Worm (Caenorhabditis elegans) whole organism, mixed stage, embryonic: ENCODE data around the gene ZK1307.8.

Experiments
- bed-3 ChIP-seq: fragments of 200-800 bp; sonication (Bioruptor generic); optimal IDR thresholded peaks from 3 replicates; lab custom pipeline; 2018; ENCODE audit warnings: mild to moderate bottlenecking, missing genetic modification characterization, moderate library complexity, missing compliant biosample characterization
- blmp-1 ChIP-seq: fragments of 150-350 bp; optimal IDR thresholded peaks from 2 replicates; lab custom pipeline; 2014; ENCODE audit warnings: missing biosample characterization, missing genetic modification characterization
- ceh-39 ChIP-seq: fragments of 150-350 bp; optimal IDR thresholded peaks from 2 replicates; lab custom pipeline; 2014; ENCODE audit warnings: missing biosample characterization, missing genetic modification characterization
- ceh-43 ChIP-seq: fragments of 200-800 bp; sonication (Bioruptor generic); optimal IDR thresholded peaks from 2 replicates; lab custom pipeline; 2018; ENCODE audit warnings: mild to moderate bottlenecking, missing genetic modification characterization, moderate library complexity, missing compliant biosample characterization
- ceh-83 ChIP-seq: fragments of 200-800 bp; sonication (Bioruptor generic); optimal IDR thresholded peaks from 2 replicates; lab custom pipeline; 2018; ENCODE audit warnings: mild to moderate bottlenecking, missing genetic modification characterization, missing compliant biosample characterization
- ces-1 ChIP-seq: fragments of 150-350 bp; optimal IDR thresholded peaks from 2 replicates; lab custom pipeline; 2014; ENCODE audit warnings: missing biosample characterization, missing genetic modification reagents, missing genetic modification characterization
- drap-1 ChIP-seq: fragments of 200-800 bp; sonication (Bioruptor generic); optimal IDR thresholded peaks from 3 replicates; lab custom pipeline; 2018; ENCODE audit warnings: mild to moderate bottlenecking, missing genetic modification characterization, missing compliant biosample characterization
- elt-1 ChIP-seq: sonication (generic microtip); optimal IDR thresholded peaks from 2 replicates; lab custom pipeline; 2017; ENCODE audit warnings: missing genetic modification characterization, mild to moderate bottlenecking, missing compliant biosample characterization, antibody characterized with exemption, moderate library complexity, borderline replicate concordance; ENCODE audit not compliant: insufficient read depth
- flh-1 ChIP-seq: fragments of 200-800 bp; sonication (Bioruptor generic); optimal IDR thresholded peaks from 2 replicates; lab custom pipeline; 2018; ENCODE audit warnings: mild to moderate bottlenecking, missing genetic modification characterization, moderate library complexity, missing compliant biosample characterization
- ham-2 ChIP-seq: fragments of 200-800 bp; sonication (Bioruptor generic); optimal IDR thresholded peaks from 2 replicates; lab custom pipeline; 2018; ENCODE audit warnings: mild to moderate bottlenecking, missing genetic modification characterization, missing compliant biosample characterization
- hlh-1 ChIP-seq: fragments of 150-350 bp; optimal IDR thresholded peaks from 2 replicates; lab custom pipeline; 2014; ENCODE audit warnings: missing biosample characterization, missing genetic modification reagents, missing genetic modification characterization
- lin-13 ChIP-seq: fragments of 150-350 bp; optimal IDR thresholded peaks from 2 replicates; lab custom pipeline; 2014; ENCODE audit warnings: missing biosample characterization, missing genetic modification characterization
- lin-32 ChIP-seq: fragments of 200-800 bp; sonication (Bioruptor generic); optimal IDR thresholded peaks from 2 replicates; lab custom pipeline; 2018; ENCODE audit warnings: mild to moderate bottlenecking, missing genetic modification characterization, missing compliant biosample characterization
- lsy-2 ChIP-seq: fragments of 150-350 bp; optimal IDR thresholded peaks from 2 replicates; lab custom pipeline; 2014; ENCODE audit warnings: missing biosample characterization, missing genetic modification characterization
- mab-5 ChIP-seq: fragments of 150-350 bp; optimal IDR thresholded peaks from 2 replicates; lab custom pipeline; 2014; ENCODE audit warnings: missing biosample characterization, missing genetic modification characterization
- mep-1 ChIP-seq: fragments of 150-350 bp; optimal IDR thresholded peaks from 2 replicates; lab custom pipeline; 2017; ENCODE audit warnings: missing biosample characterization, missing genetic modification reagents, missing genetic modification characterization, inconsistent platforms
- mls-2 ChIP-seq: sonication (generic microtip); optimal IDR thresholded peaks from 2 replicates; lab custom pipeline; 2016; ENCODE audit warnings: mild to moderate bottlenecking, missing genetic modification characterization, moderate library complexity, missing compliant biosample characterization
- nhr-12 ChIP-seq: fragments of 150-350 bp; optimal IDR thresholded peaks from 2 replicates; lab custom pipeline; 2014; ENCODE audit warnings: missing biosample characterization, missing genetic modification characterization
- nhr-2 ChIP-seq: fragments of 150-350 bp; optimal IDR thresholded peaks from 2 replicates; lab custom pipeline; 2014; ENCODE audit warnings: missing biosample characterization, missing genetic modification characterization
- nhr-28 ChIP-seq: fragments of 150-350 bp; optimal IDR thresholded peaks from 2 replicates; lab custom pipeline; 2014; ENCODE audit warnings: missing biosample characterization, missing genetic modification characterization
- nhr-76 ChIP-seq: sonication (generic microtip); optimal IDR thresholded peaks from 2 replicates; lab custom pipeline; 2017; ENCODE audit warnings: missing biosample characterization, missing genetic modification characterization
- pha-4 ChIP-seq: fragments of 150-350 bp; optimal IDR thresholded peaks from 2 replicates; lab custom pipeline; 2018; ENCODE audit warnings: missing biosample characterization, missing genetic modification reagents, missing genetic modification characterization
- sem-2 ChIP-seq: fragments of 200-800 bp; sonication (Bioruptor generic); optimal IDR thresholded peaks from 2 replicates; lab custom pipeline; 2018; ENCODE audit warnings: mild to moderate bottlenecking, missing genetic modification characterization, missing compliant biosample characterization
- snpc-4 ChIP-seq: fragments of 150-350 bp; optimal IDR thresholded peaks from 2 replicates; lab custom pipeline; 2014; ENCODE audit warnings: missing biosample characterization, missing genetic modification characterization
- sptf-1 ChIP-seq: sonication (generic microtip); optimal IDR thresholded peaks from 2 replicates; lab custom pipeline; 2017; ENCODE audit warnings: mild to moderate bottlenecking, missing genetic modification characterization, moderate library complexity, missing compliant biosample characterization
- tbx-8 ChIP-seq: fragments of 200-800 bp; sonication (Bioruptor generic); optimal IDR thresholded peaks from 2 replicates; lab custom pipeline; 2018; ENCODE audit warnings: mild to moderate bottlenecking, missing genetic modification characterization, moderate library complexity, missing compliant biosample characterization
- unc-120 ChIP-seq: sonication (generic microtip); optimal IDR thresholded peaks from 2 replicates; lab custom pipeline; 2017; ENCODE audit warnings: missing genetic modification characterization, missing compliant biosample characterization; ENCODE audit not compliant: poor library complexity, severe bottlenecking
- unc-62 ChIP-seq: fragments of 150-350 bp; optimal IDR thresholded peaks from 2 replicates; lab custom pipeline; 2014; ENCODE audit warnings: missing biosample characterization, missing genetic modification reagents, missing genetic modification characterization
- zip-8 ChIP-seq: fragments of 150-350 bp; optimal IDR thresholded peaks from 2 replicates; lab custom pipeline; 2014; ENCODE audit warnings: missing biosample characterization, missing genetic modification characterization
- ztf-11 ChIP-seq: fragments of 150-350 bp; optimal IDR thresholded peaks from 2 replicates; lab custom pipeline; 2014; ENCODE audit warnings: missing biosample characterization, missing genetic modification characterization

Gene ZK1307.8

ce11 chrII:9646928-9647838, 22.8 kb downstream of the ZK1307.8 start, which contains the start of gene sqv-8:
TSS of gene sqv-8 (plus strand) at chrII:9646978.
- TF ChIP-seq lin-32 (GFP tag; lab: Kevin White, UChicago) = no peak
- TF ChIP-seq nhr-2 (tag; lab: Kevin White, UChicago) = peak; percentile 66

ce11 chrII:9649191-9649590, 24.8 kb downstream of the ZK1307.8 start, which contains the start of gene ZK1307.9:
TSS of gene ZK1307.9 (plus strand) at chrII:9649491.
- no peak for TF ChIP-seq unc-62 (GFP tag; lab: Kevin White, UChicago)
- no peak for TF ChIP-seq ces-1 (GFP tag; lab: Kevin White, UChicago)
- no peak for TF ChIP-seq tbx-8 (GFP tag; lab: Kevin White, UChicago)
- TF ChIP-seq drap-1 (GFP tag; lab: Kevin White, UChicago) = no peak
- no peak for TF ChIP-seq bed-3 (GFP tag; lab: Kevin White, UChicago)
- no peak for TF ChIP-seq mep-1 (tag; lab: Kevin White, UChicago)
- no peak for TF ChIP-seq snpc-4
- no peak for TF ChIP-seq sem-2 (GFP tag; lab: Kevin White, UChicago)
- no peak for TF ChIP-seq ceh-39

ce11 chrII:9651700-9652099, 27.3 kb downstream of the ZK1307.8 start, which contains the start of gene ZK1307.4:
TSS of gene ZK1307.4 (minus strand) at chrII:9651800.
- TF ChIP-seq nhr-28 (tag; lab: Kevin White, UChicago) (no peak), mab-5 (tag; lab: Kevin White, UChicago) (no peak), pha-4 (no peak), nhr-2 (tag; lab: Kevin White, UChicago) (no peak), mls-2 (tag; lab: Kevin White, UChicago) (no peak), ceh-43 (GFP tag; lab: Kevin White, UChicago) (no peak), hlh-1 (tag; lab: Kevin White, UChicago) (no peak), zip-8 (tag; lab: Kevin White, UChicago) (no peak), sem-2 (GFP tag; lab: Kevin White, UChicago) (no peak), nhr-76 (tag; lab: Kevin White, UChicago) (no peak), lin-13 (tag; lab: Kevin White, UChicago) (no peak), bed-3 (GFP tag; lab: Kevin White, UChicago) (no peak), lin-32 (GFP tag; lab: Kevin White, UChicago) (no peak), elt-1 (no peak)

ce11 chrII:9652919-9653318, 28.5 kb downstream of the ZK1307.8 start, which contains the start of gene ZK1307.3:
TSS of gene ZK1307.3 (minus strand) at chrII:9653019.
- TF ChIP-seq ham-2 = no peak
- TF ChIP-seq ztf-11 (tag; lab: Kevin White, UChicago) = no peak
- TF ChIP-seq snpc-4 = no peak
- no peak for TF ChIP-seq flh-1 (GFP tag; lab: Kevin White, UChicago)
- no peak for TF ChIP-seq tbx-8 (GFP tag; lab: Kevin White, UChicago)
- TF ChIP-seq hlh-1 (tag; lab: Kevin White, UChicago) = no peak
- TF ChIP-seq ceh-39 = no peak
- TF ChIP-seq blmp-1 (tag; lab: Kevin White, UChicago) = no peak
- no peak for TF ChIP-seq sptf-1 (tag; lab: Kevin White, UChicago)
- TF ChIP-seq unc-120 = no peak
- no peak for TF ChIP-seq sem-2 (GFP tag; lab: Kevin White, UChicago)
- TF ChIP-seq, all 35 proteins: peak for 0

ce11 chrII:9653679-9654078, 29.3 kb downstream of the ZK1307.8 start, which contains the start of gene ZK1307.2:
TSS of gene ZK1307.2 (minus strand) at chrII:9653952.
- TF ChIP-seq nhr-28 (tag; lab: Kevin White, UChicago) = no peak
- TF ChIP-seq drap-1 (GFP tag; lab: Kevin White, UChicago) = no peak
- TF ChIP-seq lsy-2 = no peak
- no peak for TF ChIP-seq mls-2 (tag; lab: Kevin White, UChicago)
- no peak for TF ChIP-seq mab-5 (tag; lab: Kevin White, UChicago)
- TF ChIP-seq pha-4 = no peak
- TF ChIP-seq lin-13 (tag; lab: Kevin White, UChicago) = no peak
- no peak for TF ChIP-seq nhr-76 (tag; lab: Kevin White, UChicago)
- TF ChIP-seq bed-3 (GFP tag; lab: Kevin White, UChicago) = no peak
- TF ChIP-seq ham-2 = no peak
- TF ChIP-seq nhr-12 (tag; lab: Kevin White, UChicago) = no peak
- no peak for TF ChIP-seq sptf-1 (tag; lab: Kevin White, UChicago)
- TF ChIP-seq ceh-39 = no peak
- TF ChIP-seq ces-1 (GFP tag; lab: Kevin White, UChicago) = no peak
- no peak for TF ChIP-seq unc-120
- no peak for TF ChIP-seq ceh-83 (GFP tag; lab: Kevin White, UChicago)
- TF ChIP-seq snpc-4 = no peak
- TF ChIP-seq unc-62 (GFP tag; lab: Kevin White, UChicago) = no peak
